Worm (Caenorhabditis elegans) whole organism, young adult: ENCODE results near the gene lpr-4.

Experiments
- B0035.1 ChIP-seq: sonication (generic microtip); optimal IDR thresholded peaks from 2 replicates; lab custom pipeline; 2016; ENCODE audit warnings: missing genetic modification characterization, mild to moderate bottlenecking, missing compliant biosample characterization, missing genotype, missing genetic modification reagents
- akir-1 ChIP-seq: fragments of 200-800 bp; sonication (Bioruptor generic); optimal IDR thresholded peaks from 2 replicates; lab custom pipeline; 2018; ENCODE audit warnings: mild to moderate bottlenecking, missing genetic modification characterization, moderate library complexity, missing compliant biosample characterization
- efl-1 ChIP-seq: fragments of 150-350 bp; optimal IDR thresholded peaks from 2 replicates; lab custom pipeline; 2014; ENCODE audit warnings: missing biosample characterization, missing genetic modification reagents, missing genetic modification characterization
- lsy-27 ChIP-seq: sonication (generic microtip); optimal IDR thresholded peaks from 2 replicates; lab custom pipeline; 2017; ENCODE audit warnings: missing genetic modification characterization, mild to moderate bottlenecking, missing compliant biosample characterization, antibody characterized with exemption, missing genotype, borderline replicate concordance; ENCODE audit not compliant: insufficient read depth
- pha-4 ChIP-seq: fragments of 150-350 bp; sonication (generic microtip); optimal IDR thresholded peaks from 2 replicates; lab custom pipeline; 2014; ENCODE audit warnings: missing biosample characterization, missing genetic modification reagents, missing genetic modification characterization
- rec-8 ChIP-seq, 2 experiments: sonication (generic microtip); optimal IDR thresholded peaks; 2 replicates each; lab custom pipeline; 2016; ENCODE audit warnings: mild to moderate bottlenecking in 2 of 2, missing genetic modification characterization in 2 of 2, missing genetic modification reagents in 2 of 2, missing genotype in 2 of 2, missing biosample characterization in 1 of 2, missing compliant biosample characterization in 1 of 2, moderate library complexity in 1 of 2
- snpc-1.1 ChIP-seq: sonication (generic microtip); optimal IDR thresholded peaks from 2 replicates; lab custom pipeline; 2017; ENCODE audit warnings: missing genetic modification characterization, mild to moderate bottlenecking, missing compliant biosample characterization, antibody characterized with exemption, moderate library complexity, missing genotype, missing genetic modification reagents; ENCODE audit not compliant: insufficient read depth
- tlf-1 ChIP-seq: fragments of 200-800 bp; sonication (Bioruptor generic); optimal IDR thresholded peaks from 2 replicates; lab custom pipeline; 2018; ENCODE audit warnings: mild to moderate bottlenecking, missing genetic modification characterization, missing compliant biosample characterization
- unc-62 ChIP-seq: fragments of 150-350 bp; optimal IDR thresholded peaks from 2 replicates; lab custom pipeline; 2014; ENCODE audit warnings: missing biosample characterization, missing genetic modification reagents, missing genetic modification characterization
- ztf-28 ChIP-seq: fragments of 200-800 bp; sonication (Bioruptor generic); IDR thresholded peaks from 2 replicates; pipeline ENCODE4 v1.3.6; 2022; ENCODE audit warnings: missing genetic modification reagents, missing genetic modification characterization, missing compliant biosample characterization

ce11 chrX:11053615-11054014 is 11.3 kb upstream of the lpr-4 start, which contains the start of gene C09F12.2:
- TF ChIP-seq akir-1: no peak
- no peak for TF ChIP-seq efl-1 (GFP tag; lab: Kevin White, UChicago)
- no peak for TF ChIP-seq pha-4 (tag; lab: Kevin White, UChicago)
- no peak for TF ChIP-seq ztf-28 (GFP tag; lab: Robert Waterston, UW)
- no peak for TF ChIP-seq B0035.1 (tag; lab: Kevin White, UChicago)
- no peak for TF ChIP-seq tlf-1 (GFP tag; lab: Kevin White, UChicago)
- no peak for TF ChIP-seq rec-8 (tag; optimal IDR thresholded peaks at IDR 0.05; lab: Kevin White, UChicago)
- TF ChIP-seq snpc-1.1 (tag; lab: Kevin White, UChicago): no peak
- TF ChIP-seq lsy-27 (tag; lab: Kevin White, UChicago): no peak
- TF ChIP-seq unc-62 (GFP tag; lab: Kevin White, UChicago): no peak
